Fruit fly (Drosophila melanogaster) Kc167 (cell line): ENCODE measurements around the gene Cpr65Az.

ENCODE experiments used
- Myc ChIP-seq: fragments of >200 bp; optimal IDR thresholded peaks from 2 replicates; lab custom pipeline; 2017; ENCODE audit warnings: missing external identifiers
- Sin3A ChIP-seq: fragments of >200 bp; optimal IDR thresholded peaks from 2 replicates; lab custom pipeline; 2018; ENCODE audit warnings: missing external identifiers
- h ChIP-seq: fragments of >200 bp; optimal IDR thresholded peaks from 3 replicates; lab custom pipeline; 2018; ENCODE audit warnings: missing external identifiers
- insv ChIP-seq: fragments of >200 bp; optimal IDR thresholded peaks from 3 replicates; lab custom pipeline; 2018; ENCODE audit warnings: missing external identifiers
- psq ChIP-seq: fragments of >200 bp; optimal IDR thresholded peaks from 2 replicates; lab custom pipeline; 2017; ENCODE audit warnings: missing external identifiers
- ttk ChIP-seq: sonication (Bioruptor generic); optimal IDR thresholded peaks from 2 replicates; lab custom pipeline; 2017; ENCODE audit warnings: missing external identifiers

The Cpr65Az gene

DNA sequence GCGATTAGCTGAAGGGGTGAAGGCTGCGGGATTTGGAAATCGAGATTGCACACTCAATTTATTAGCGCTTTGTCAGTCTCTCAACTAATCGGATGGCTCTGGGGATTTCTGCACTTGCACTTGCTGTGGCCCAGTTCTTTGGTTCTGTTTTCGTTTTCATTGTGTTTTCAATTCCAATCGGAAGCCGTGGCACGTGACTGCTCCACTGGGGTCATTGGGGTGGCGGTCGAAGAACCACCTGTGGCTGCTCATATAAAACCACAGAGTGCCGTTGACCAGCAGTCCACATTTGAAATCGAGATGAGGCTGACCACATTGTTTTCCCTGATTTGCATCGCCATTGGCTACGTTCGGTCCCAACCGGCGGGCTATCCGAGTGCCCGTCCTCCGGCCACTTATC is at the start of gene Cpr65Az:
Gene Cpr65Az, plus strand, starts transcription at position 301 of the 400 bp plus-strand sequence.
- TF ChIP-seq ttk (lab: Kevin White, UChicago) (no peak), Myc (lab: Kevin White, UChicago) (no peak)

DNA sequence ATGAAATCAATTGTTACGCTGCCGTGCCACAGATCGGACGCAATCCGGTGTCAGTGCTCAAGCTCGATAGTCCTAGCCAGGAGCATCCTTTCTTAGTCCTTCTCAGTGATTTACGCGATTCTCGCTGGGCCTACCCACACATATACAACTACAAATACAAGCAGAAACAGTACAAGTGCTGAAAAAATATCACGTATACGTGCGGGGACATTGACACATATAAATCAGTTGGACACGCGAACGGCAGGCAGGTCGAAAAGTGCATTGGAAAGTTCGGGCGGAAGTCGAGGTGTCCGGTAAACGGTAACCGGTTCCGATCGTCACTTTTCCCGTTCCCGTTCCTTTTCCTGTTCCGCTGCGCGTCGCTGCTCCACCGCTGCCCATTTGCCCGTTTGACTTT is 49.2 kb upstream of the Cpr65Az start:
- no peak for TF ChIP-seq insv
- TF ChIP-seq Myc (lab: Kevin White, UChicago) = no peak
- TF ChIP-seq psq = no peak
- TF ChIP-seq ttk (lab: Kevin White, UChicago) = no peak
- TF ChIP-seq h (lab: Kevin White, UChicago) = no peak
- TF ChIP-seq Sin3A (lab: Kevin White, UChicago) = no peak

- TF ChIP-seq Sin3A (lab: Kevin White, UChicago) = no peak
- no peak for TF ChIP-seq psq
- no peak for TF ChIP-seq ttk (lab: Kevin White, UChicago)
- no peak for TF ChIP-seq Myc (lab: Kevin White, UChicago)
- TF ChIP-seq insv = no peak
- TF ChIP-seq h (lab: Kevin White, UChicago) = no peak
Observed at dm6 chr3L:6115505-6115904, 45.1 kb upstream of the Cpr65Az start.

DNA sequence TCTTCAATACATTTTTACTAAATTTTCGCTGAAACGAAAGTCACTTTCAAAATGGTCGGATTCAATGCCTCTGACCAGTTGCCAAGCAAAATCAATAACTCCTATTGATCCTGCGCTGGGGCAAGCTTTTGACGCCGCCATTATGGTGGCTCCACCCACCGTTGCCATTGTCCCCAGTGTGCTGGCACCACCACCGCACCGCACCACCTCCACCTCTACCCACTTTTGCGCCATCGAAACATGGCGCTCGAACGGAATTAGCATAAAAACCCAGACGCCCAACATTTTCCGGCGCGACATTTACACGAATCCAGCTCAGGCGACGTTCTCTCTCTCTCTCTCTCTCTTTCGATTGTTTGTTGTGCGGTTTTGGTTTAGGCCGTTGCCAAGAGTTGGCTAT is 43.7 kb upstream of the Cpr65Az start:
- no peak for TF ChIP-seq h (lab: Kevin White, UChicago)
- TF ChIP-seq Sin3A (lab: Kevin White, UChicago) = no peak
- TF ChIP-seq ttk (lab: Kevin White, UChicago) = no peak
- no peak for TF ChIP-seq Myc (lab: Kevin White, UChicago)
- no peak for TF ChIP-seq psq
- no peak for TF ChIP-seq insv

DNA sequence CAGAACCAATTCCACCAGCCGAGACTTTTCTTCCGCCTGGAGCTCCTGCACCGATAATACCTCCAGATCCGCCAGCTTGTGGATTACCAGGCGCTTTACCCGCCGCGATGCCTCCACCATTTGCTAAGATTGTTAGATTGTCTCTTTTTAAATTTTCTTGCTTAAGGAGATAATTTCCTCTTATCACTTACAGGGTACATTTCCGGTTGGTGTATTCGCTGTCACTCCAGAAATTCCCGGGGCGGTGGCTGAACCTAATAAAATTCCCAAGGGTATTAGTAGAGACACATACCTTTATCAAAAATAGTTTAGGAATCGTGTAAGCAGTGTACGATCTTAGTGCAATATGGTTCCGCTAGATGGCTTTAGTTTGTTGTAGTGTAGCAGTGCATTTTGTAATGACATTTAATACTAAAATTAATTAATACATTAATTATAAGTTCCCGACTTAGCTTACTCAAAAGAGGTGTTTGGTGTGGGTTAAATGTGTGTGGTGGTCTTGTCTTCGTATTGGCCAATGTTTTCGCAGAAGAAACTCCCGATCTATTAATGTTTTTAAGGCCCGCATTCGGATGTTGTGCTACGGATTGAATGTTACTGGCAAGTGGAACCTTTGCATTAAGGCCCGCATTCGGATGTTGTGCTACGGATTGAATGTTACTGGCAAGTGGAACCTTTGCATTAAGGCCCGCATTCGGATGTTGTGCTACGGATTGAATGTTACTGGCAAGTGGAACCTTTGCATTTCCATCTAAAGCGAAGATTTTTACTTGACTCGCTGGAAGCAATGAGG is 35.8 kb upstream of the Cpr65Az start:
- TF ChIP-seq Myc (lab: Kevin White, UChicago) (no peak), Sin3A (lab: Kevin White, UChicago) (no peak), ttk (lab: Kevin White, UChicago) (no peak), h (lab: Kevin White, UChicago) (no peak), psq (no peak), insv (no peak)

DNA sequence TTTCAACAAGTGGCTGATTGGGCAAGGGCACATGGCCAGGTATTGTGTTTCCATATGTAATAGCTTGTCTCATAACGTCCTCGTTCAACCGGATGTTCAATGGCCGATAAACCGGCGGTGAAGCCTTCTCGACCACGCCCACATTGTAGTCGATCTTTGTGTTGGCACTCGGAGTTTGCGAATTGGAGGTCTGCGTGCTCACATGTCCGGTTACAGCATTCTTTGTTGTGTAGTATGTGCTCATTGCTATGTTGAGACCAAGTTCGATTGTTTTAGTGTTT is 35.3 kb upstream of the Cpr65Az start:
- TF ChIP-seq Myc (lab: Kevin White, UChicago) (no peak), insv (no peak), ttk (lab: Kevin White, UChicago) (no peak), h (lab: Kevin White, UChicago) (no peak)

DNA sequence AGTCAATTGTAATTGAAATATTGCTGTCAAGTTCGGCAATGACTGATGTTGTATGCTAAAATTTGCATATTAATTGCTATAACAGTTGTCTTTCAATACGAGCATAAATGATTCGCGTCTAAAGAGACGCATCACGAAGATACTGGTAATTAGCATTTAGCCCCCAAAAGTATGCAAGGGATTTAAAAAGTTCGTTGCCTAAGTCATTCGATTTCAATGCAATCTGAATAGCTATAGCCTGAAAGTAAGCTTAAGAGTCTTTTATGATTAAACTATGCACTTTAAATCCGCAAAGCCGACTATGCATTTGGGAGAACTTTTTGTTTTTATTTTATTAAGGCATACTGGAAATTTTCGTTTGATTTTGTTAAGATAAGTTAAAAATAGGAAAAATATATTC is 31.0 kb upstream of the Cpr65Az start:
- TF ChIP-seq Sin3A (lab: Kevin White, UChicago) = no peak
- no peak for TF ChIP-seq psq
- TF ChIP-seq insv = no peak
- TF ChIP-seq h (lab: Kevin White, UChicago) = no peak
- TF ChIP-seq Myc (lab: Kevin White, UChicago) = no peak
- no peak for TF ChIP-seq ttk (lab: Kevin White, UChicago)

DNA sequence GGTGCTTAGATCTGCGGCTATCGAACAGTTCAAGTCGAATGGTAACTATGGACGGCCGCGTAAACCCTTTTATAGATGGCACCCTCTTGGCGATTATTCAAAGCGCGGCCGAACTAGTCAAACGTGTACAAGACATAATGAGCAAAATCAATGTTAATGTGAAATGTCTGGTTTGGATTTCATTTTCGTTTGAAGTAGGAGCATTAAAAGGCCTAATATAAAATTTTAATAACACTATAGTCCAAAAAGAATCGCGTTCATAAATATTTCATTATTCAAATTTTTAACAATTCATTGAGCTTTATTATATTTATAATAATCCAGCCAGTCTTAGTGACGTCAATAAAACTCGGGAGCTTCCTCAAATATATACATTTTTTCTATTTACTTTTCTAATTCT is 29.7 kb upstream of the Cpr65Az start, which contains the start of gene Lcp65Ag3:
Gene Lcp65Ag3, minus strand, starts transcription at position 46 of the 400 bp plus-strand sequence.
- TF ChIP-seq insv (no peak), Myc (lab: Kevin White, UChicago) (no peak), psq (no peak), h (lab: Kevin White, UChicago) (no peak), ttk (lab: Kevin White, UChicago) (no peak), Sin3A (lab: Kevin White, UChicago) (no peak)

dm6 chr3L:6132009-6132408 is 28.6 kb upstream of the Cpr65Az start, which contains the start of gene Cpr65Au:
Gene Cpr65Au (minus strand): TSS chr3L:6132109.
- no peak for TF ChIP-seq insv
- no peak for TF ChIP-seq psq
- no peak for TF ChIP-seq Myc (lab: Kevin White, UChicago)
- no peak for TF ChIP-seq Sin3A (lab: Kevin White, UChicago)
- TF ChIP-seq ttk (lab: Kevin White, UChicago) = no peak
- no peak for TF ChIP-seq h (lab: Kevin White, UChicago)

- TF ChIP-seq ttk (lab: Kevin White, UChicago) = no peak
- TF ChIP-seq Sin3A (lab: Kevin White, UChicago) = no peak
- no peak for TF ChIP-seq insv
- TF ChIP-seq Myc (lab: Kevin White, UChicago) = no peak
- TF ChIP-seq psq = no peak
- no peak for TF ChIP-seq h (lab: Kevin White, UChicago)
Observed at dm6 chr3L:6133546-6133945, 27.1 kb upstream of the Cpr65Az start, which contains the start of gene Lcp65Ag2. Gene Lcp65Ag2 (minus strand): TSS chr3L:6133593.

- TF ChIP-seq h (lab: Kevin White, UChicago) (no peak), Myc (lab: Kevin White, UChicago) (no peak), psq (no peak), ttk (lab: Kevin White, UChicago) (no peak)
Observed at dm6 chr3L:6135174-6135573, 25.4 kb upstream of the Cpr65Az start, which contains the start of gene Lcp65Ag1. Gene Lcp65Ag1 (minus strand): TSS chr3L:6135274.

- TF ChIP-seq Sin3A (lab: Kevin White, UChicago) (no peak), insv (no peak), Myc (lab: Kevin White, UChicago) (no peak), ttk (lab: Kevin White, UChicago) (no peak), psq (no peak), h (lab: Kevin White, UChicago) (no peak)
Observed at dm6 chr3L:6136691-6137090, 23.9 kb upstream of the Cpr65Az start, which contains the start of gene Lcp65Af. Gene Lcp65Af (minus strand): TSS chr3L:6136791.

- no peak for TF ChIP-seq ttk (lab: Kevin White, UChicago)
Observed at dm6 chr3L:6138018-6138417, 22.6 kb upstream of the Cpr65Az start, which contains the start of gene Lcp65Ae. Gene Lcp65Ae (minus strand): TSS chr3L:6138118.
